Worm (Caenorhabditis elegans) whole organism, L4/young adult: Measurements from ENCODE around the gene F35F10.1.

Source experiments
- W03F9.2 ChIP-seq: fragments of 150-350 bp; optimal IDR thresholded peaks from 2 replicates; lab custom pipeline; 2014; ENCODE audit warnings: missing biosample characterization, missing genetic modification characterization
- dao-5 ChIP-seq: sonication (generic microtip); optimal IDR thresholded peaks from 2 replicates; lab custom pipeline; 2016; ENCODE audit warnings: missing genotype, missing genetic modification characterization, moderate library complexity, missing compliant biosample characterization
- him-1 ChIP-seq: sonication (generic microtip); optimal IDR thresholded peaks from 2 replicates; lab custom pipeline; 2016; ENCODE audit warnings: missing genotype, missing genetic modification reagents, missing genetic modification characterization, missing compliant biosample characterization

ce11 chrV:3351266-3351665, 35.2 kb downstream of the F35F10.1 start, which contains the start of gene str-63:
- no peak for TF ChIP-seq him-1 (tag; lab: Kevin White, UChicago)
- no peak for TF ChIP-seq W03F9.2 (tag; lab: Kevin White, UChicago)
- no peak for TF ChIP-seq dao-5
